Fruit fly (Drosophila melanogaster): Measurements from ENCODE around the gene mrn.

The mrn gene

dm6 chr3L:15532368-15533030 lies 47.8 kb downstream of the mrn start:
- peak; percentile 21 for TF ChIP-seq br (GFP tag; optimal IDR thresholded peaks at IDR 0.05)
- TF ChIP-seq woc (GFP tag; optimal IDR thresholded peaks at IDR 0.05), result peak; percentile 37
- TF ChIP-seq Mio (GFP tag; optimal IDR thresholded peaks at IDR 0.05), result no peak
- peak in 1 of 2 experiments; percentile 53 for TF ChIP-seq foxo (GFP tag; optimal IDR thresholded peaks at IDR 0.05)
- peak; percentile 90 for TF ChIP-seq Rel (GFP tag; optimal IDR thresholded peaks at IDR 0.05)
- TF ChIP-seq Rel (tag; optimal IDR thresholded peaks at IDR 0.05), result peak; percentile 97
- peak; percentile 28 for TF ChIP-seq Hr83 (GFP tag; optimal IDR thresholded peaks at IDR 0.05; ENCODE audit: poor library complexity, severe bottlenecking)
- peak; percentile 5 for TF ChIP-seq brk (GFP tag; optimal IDR thresholded peaks at IDR 0.05)
- TF ChIP-seq sv (GFP tag; optimal IDR thresholded peaks at IDR 0.05), result no peak
- peak; percentile 13 for TF ChIP-seq CG32264 (GFP tag; optimal IDR thresholded peaks at IDR 0.05)
- no peak for TF ChIP-seq usp (GFP tag; optimal IDR thresholded peaks at IDR 0.05)
- no peak for TF ChIP-seq dsf (GFP tag; optimal IDR thresholded peaks at IDR 0.05; ENCODE audit: borderline replicate concordance)
- TF ChIP-seq Hnf4 (GFP tag; optimal IDR thresholded peaks at IDR 0.05), result no peak
- TF ChIP-seq ey (GFP tag; optimal IDR thresholded peaks at IDR 0.05), result peak; percentile 36
- TF ChIP-seq Sp1 (GFP tag; optimal IDR thresholded peaks at IDR 0.05), result peak; percentile 26
- peak; percentile 58 to 72 for TF ChIP-seq dl (GFP tag; optimal IDR thresholded peaks at IDR 0.05; ENCODE audit: insufficient read depth in 1 of 2, partially characterized antibody in 2 of 2)
- TF ChIP-seq h (GFP tag; optimal IDR thresholded peaks at IDR 0.05), result peak; percentile 55
- TF ChIP-seq GATAd (GFP tag; optimal IDR thresholded peaks at IDR 0.05), result no peak
- peak; percentile 67 for TF ChIP-seq dmrt93B (GFP tag; optimal IDR thresholded peaks at IDR 0.05)
- TF ChIP-seq Jra (GFP tag; optimal IDR thresholded peaks at IDR 0.05), result peak; percentile 25
- TF ChIP-seq sage (GFP tag; optimal IDR thresholded peaks at IDR 0.05), result peak; percentile 68
- peak; percentile 89 for TF ChIP-seq Dif (GFP tag; optimal IDR thresholded peaks at IDR 0.05; ENCODE audit: partially characterized antibody)
- peak; percentile 21 for TF ChIP-seq psq (GFP tag; optimal IDR thresholded peaks at IDR 0.05)
- no peak for TF ChIP-seq pan (optimal IDR thresholded peaks at IDR 0.05)
- TF ChIP-seq CG9705 (GFP tag; optimal IDR thresholded peaks at IDR 0.05), result no peak
- peak; percentile 23 for TF ChIP-seq rgr (GFP tag; optimal IDR thresholded peaks at IDR 0.05)
- no peak for TF ChIP-seq Abd-B (GFP tag; optimal IDR thresholded peaks at IDR 0.05)
- peak; percentile 63 for TF ChIP-seq CrebA (GFP tag; optimal IDR thresholded peaks at IDR 0.05; ENCODE audit: borderline replicate concordance)
- TF ChIP-seq Vsx2 (GFP tag; optimal IDR thresholded peaks at IDR 0.05; ENCODE audit: partially characterized antibody), result no peak
- peak; percentile 62 for TF ChIP-seq fru (GFP tag; optimal IDR thresholded peaks at IDR 0.05)
- peak; percentile 42 for TF ChIP-seq tai (GFP tag; optimal IDR thresholded peaks at IDR 0.05)
- TF ChIP-seq HLH106 (tag; optimal IDR thresholded peaks at IDR 0.05), result peak; percentile 71

dm6 chr3L:15531423-15532325 lies 48.7 kb downstream of the mrn start, which contains the start of gene CG43248:
Gene CG43248, minus strand, starts transcription at chr3L:15531473.
- TF ChIP-seq CrebA (GFP tag; optimal IDR thresholded peaks at IDR 0.05; ENCODE audit: borderline replicate concordance), result no peak
- TF ChIP-seq Dfd (GFP tag; optimal IDR thresholded peaks at IDR 0.05), result no peak
- TF ChIP-seq rgr (GFP tag; optimal IDR thresholded peaks at IDR 0.05), result no peak
- no peak for TF ChIP-seq Sp1 (GFP tag; optimal IDR thresholded peaks at IDR 0.05)
- TF ChIP-seq br (GFP tag; optimal IDR thresholded peaks at IDR 0.05), result no peak
- TF ChIP-seq Hr83 (GFP tag; optimal IDR thresholded peaks at IDR 0.05; ENCODE audit: poor library complexity, severe bottlenecking), result no peak
- no peak for TF ChIP-seq OdsH (GFP tag; optimal IDR thresholded peaks at IDR 0.05)
- TF ChIP-seq Hnf4 (GFP tag; optimal IDR thresholded peaks at IDR 0.05), result no peak
- TF ChIP-seq usp (GFP tag; optimal IDR thresholded peaks at IDR 0.05), result no peak
- no peak for TF ChIP-seq fru (GFP tag; optimal IDR thresholded peaks at IDR 0.05)
- no peak for TF ChIP-seq Mio (GFP tag; optimal IDR thresholded peaks at IDR 0.05)
- no peak for TF ChIP-seq dsf (GFP tag; optimal IDR thresholded peaks at IDR 0.05; ENCODE audit: borderline replicate concordance)
- TF ChIP-seq Vsx2 (GFP tag; optimal IDR thresholded peaks at IDR 0.05; ENCODE audit: partially characterized antibody), result no peak
- TF ChIP-seq Dif (GFP tag; optimal IDR thresholded peaks at IDR 0.05; ENCODE audit: partially characterized antibody), result no peak

All from whole organism, wandering third instar larva.